Worm (Caenorhabditis elegans) whole organism, midembryonic: Measurements from ENCODE around the gene str-45.

Experiments used
- cog-1 ChIP-seq: sonication (generic microtip); optimal IDR thresholded peaks from 2 replicates; lab custom pipeline; 2016; ENCODE audit warnings: missing genetic modification characterization, missing compliant biosample characterization
- flt-1 ChIP-seq: fragments of 200-800 bp; sonication (Bioruptor generic); IDR thresholded peaks from 2 replicates; pipeline ENCODE4 v1.3.6; 2022; ENCODE audit warnings: missing genetic modification characterization, missing compliant biosample characterization
- klf-2 ChIP-seq: fragments of 200-800 bp; sonication (Bioruptor generic); conservative IDR thresholded peaks from 2 replicates; pipeline ENCODE4 v1.3.6; 2022; ENCODE audit warnings: missing genetic modification reagents, missing genetic modification characterization, missing compliant biosample characterization
- ref-1 ChIP-seq: fragments of 200-800 bp; sonication (Bioruptor generic); conservative IDR thresholded peaks from 2 replicates; pipeline ENCODE4 v1.3.6; 2022; ENCODE audit warnings: missing genetic modification reagents, missing genetic modification characterization, missing compliant biosample characterization
- ztf-23 ChIP-seq: fragments of 200-800 bp; sonication (Bioruptor generic); IDR thresholded peaks from 2 replicates; pipeline ENCODE4 v1.3.6; 2022; ENCODE audit warnings: missing genetic modification reagents, missing genetic modification characterization, missing compliant biosample characterization
- ztf-29 ChIP-seq: fragments of 200-800 bp; sonication (Bioruptor generic); IDR thresholded peaks from 2 replicates; pipeline ENCODE4 v1.3.6; 2022; ENCODE audit warnings: missing genetic modification reagents, missing genetic modification characterization, missing compliant biosample characterization

DNA sequence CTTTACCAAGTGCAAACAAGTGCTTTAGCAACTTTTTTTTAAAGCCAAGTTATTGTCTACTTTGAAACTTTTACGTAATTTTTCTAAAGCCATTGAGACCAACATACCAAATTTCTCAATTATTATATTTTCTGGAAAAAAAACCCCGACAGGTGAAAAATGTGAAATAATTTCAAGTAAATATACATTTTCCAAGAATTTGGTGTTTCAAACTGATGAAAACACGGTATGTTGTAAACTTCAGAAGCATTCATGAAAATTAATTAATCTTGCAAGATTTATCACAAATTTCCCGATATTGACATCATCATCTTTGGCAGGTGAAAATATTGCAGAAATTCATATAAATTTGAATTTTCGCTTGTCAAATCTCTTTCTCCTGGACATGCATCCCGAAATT, 3.9 kb downstream of the str-45 start, which contains the start of gene srz-11:
- TF ChIP-seq flt-1 (no peak), ztf-23 (no peak), ref-1 (no peak), cog-1 (no peak), ztf-29 (GFP tag; lab: Robert Waterston, UW) (no peak), klf-2 (GFP tag; lab: Robert Waterston, UW) (no peak)
